Worm (Caenorhabditis elegans): ENCODE data around the gene hlh-30.

The hlh-30 gene

DNA sequence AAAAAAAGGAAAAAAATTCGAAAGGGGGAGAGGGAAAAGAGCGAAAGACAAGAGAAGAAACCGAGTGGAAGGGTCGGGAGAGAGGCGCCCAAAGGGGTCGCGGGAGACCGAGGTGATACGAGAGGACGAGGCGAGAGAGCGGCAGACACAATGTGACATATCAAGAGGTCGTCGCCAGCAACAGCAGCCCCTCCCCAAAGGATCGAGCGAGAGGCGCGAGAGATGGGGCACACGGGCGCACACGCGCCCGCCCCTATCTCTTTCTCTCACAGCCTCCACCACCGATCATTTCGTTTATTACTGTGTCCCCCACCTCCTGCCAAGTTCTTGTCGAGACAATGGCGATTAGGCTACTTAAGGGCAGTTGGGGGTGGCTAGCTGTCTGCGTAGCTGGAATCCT, 6.6 kb downstream of the hlh-30 start (continued):
- TF ChIP-seq unc-130 (tag; optimal IDR thresholded peaks at IDR 0.05) = peak; percentile 76
- TF ChIP-seq lin-39 (tag; optimal IDR thresholded peaks at IDR 0.05) = no peak
- TF ChIP-seq ceh-90 (tag; optimal IDR thresholded peaks at IDR 0.05) = no peak
- TF ChIP-seq lin-15B (tag; optimal IDR thresholded peaks at IDR 0.05) = no peak
- TF ChIP-seq lir-3 (tag; optimal IDR thresholded peaks at IDR 0.05; ENCODE audit: poor library complexity) = no peak
- no peak for TF ChIP-seq grh-1 (GFP tag; IDR thresholded peaks at IDR 0.05)
- TF ChIP-seq nhr-11 (tag; optimal IDR thresholded peaks at IDR 0.05) = no peak
- TF ChIP-seq lin-14 (GFP tag; optimal IDR thresholded peaks at IDR 0.05) = peak; percentile 91
- no peak for TF ChIP-seq hlh-4 (tag; optimal IDR thresholded peaks at IDR 0.05)
- no peak for TF ChIP-seq fos-1 (tag; optimal IDR thresholded peaks at IDR 0.05)
- TF ChIP-seq unc-98 (GFP tag; IDR thresholded peaks at IDR 0.05) = no peak
- peak; percentile 35 for TF ChIP-seq dsc-1 (tag; optimal IDR thresholded peaks at IDR 0.05)
- peak; percentile 64 for TF ChIP-seq blmp-1 (tag; optimal IDR thresholded peaks at IDR 0.05)
- no peak for TF ChIP-seq efl-3 (GFP tag; optimal IDR thresholded peaks at IDR 0.05)
- peak; percentile 59 for TF ChIP-seq ztf-4 (tag; optimal IDR thresholded peaks at IDR 0.05)
- TF ChIP-seq fkh-4 (tag; optimal IDR thresholded peaks at IDR 0.05; ENCODE audit: borderline replicate concordance) = no peak
- no peak for TF ChIP-seq egl-27 (tag; optimal IDR thresholded peaks at IDR 0.05)
- TF ChIP-seq ceh-88 (GFP tag; IDR thresholded peaks at IDR 0.05) = no peak; the same call in 1 of the 2 replicates
- TF ChIP-seq nhr-76 (tag; optimal IDR thresholded peaks at IDR 0.05) = no peak
- TF ChIP-seq snu-23 (GFP tag; optimal IDR thresholded peaks at IDR 0.05) = peak; percentile 84
- no peak for TF ChIP-seq nhr-84 (tag; optimal IDR thresholded peaks at IDR 0.05)
- no peak for TF ChIP-seq pqm-1 (tag; optimal IDR thresholded peaks at IDR 0.05)
- TF ChIP-seq efl-1 (optimal IDR thresholded peaks at IDR 0.05) = peak; percentile 51 to 60
- TF ChIP-seq efl-1 (GFP tag; optimal IDR thresholded peaks at IDR 0.05 in 1 of 2) = peak in 1 of 2 experiments; percentile 95
- no peak for TF ChIP-seq sup-37 (GFP tag; optimal IDR thresholded peaks at IDR 0.05)
- no peak for TF ChIP-seq pag-3 (tag; optimal IDR thresholded peaks at IDR 0.05; ENCODE audit: borderline replicate concordance, insufficient read depth)
- TF ChIP-seq aha-1 (tag; optimal IDR thresholded peaks at IDR 0.05) = no peak
- TF ChIP-seq mep-1 (tag; optimal IDR thresholded peaks at IDR 0.05) = peak; percentile 37
- no peak for TF ChIP-seq zag-1 (tag; optimal IDR thresholded peaks at IDR 0.05)
- TF ChIP-seq aly-2 (tag; optimal IDR thresholded peaks at IDR 0.05) = no peak
- TF ChIP-seq nhr-20 (tag; optimal IDR thresholded peaks at IDR 0.05) = peak; percentile 81
- TF ChIP-seq unc-30 (tag; optimal IDR thresholded peaks at IDR 0.05) = no peak

DNA sequence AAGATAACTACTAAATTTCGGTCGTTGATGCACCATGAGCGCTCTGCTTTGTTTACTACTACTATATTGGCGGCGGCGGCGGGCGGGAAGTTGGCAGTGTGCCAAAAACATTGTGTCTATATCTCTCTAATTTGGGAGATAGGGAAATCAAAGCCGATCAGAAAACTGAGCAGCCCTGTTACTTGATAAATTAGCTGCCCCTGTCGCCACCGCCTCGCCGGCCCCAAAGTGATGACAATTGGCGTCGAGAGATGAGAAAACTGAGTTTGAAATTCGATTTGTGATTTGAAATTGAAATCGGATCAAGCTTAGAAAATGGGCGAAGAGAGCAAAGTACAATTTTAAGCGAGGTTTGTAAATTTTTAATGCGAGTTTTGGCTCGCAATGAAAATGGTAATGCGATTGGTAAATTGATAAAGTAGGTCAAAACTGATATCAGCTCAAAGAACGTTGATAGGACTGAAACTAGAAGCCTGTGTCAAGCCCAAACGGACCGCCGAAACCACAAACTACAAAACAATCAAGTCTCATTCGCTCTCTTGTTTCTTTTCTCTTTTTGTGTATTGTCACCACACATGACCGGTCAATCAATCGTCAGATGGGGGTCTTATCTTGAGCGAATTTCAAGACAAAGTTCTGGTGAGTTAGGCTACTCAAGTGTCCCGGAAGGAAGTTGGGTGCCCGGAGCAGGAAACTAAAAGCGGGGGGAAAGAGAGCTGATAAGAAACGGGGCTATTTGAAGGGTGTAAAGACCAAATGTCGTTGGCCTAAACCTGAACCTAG, 7.5 kb downstream of the hlh-30 start:
- peak in 1 of 2 experiments; percentile 1 for TF ChIP-seq mdl-1 (tag; optimal IDR thresholded peaks at IDR 0.05)
- TF ChIP-seq lin-35 (GFP tag; optimal IDR thresholded peaks at IDR 0.05) = peak in 1 of 2 experiments; percentile 27
- no peak for TF ChIP-seq sptf-1 (tag; optimal IDR thresholded peaks at IDR 0.05)
- no peak for TF ChIP-seq lir-3 (tag; optimal IDR thresholded peaks at IDR 0.05; ENCODE audit: poor library complexity)
- peak; percentile 28 for TF ChIP-seq lin-14 (GFP tag; optimal IDR thresholded peaks at IDR 0.05)
- peak; percentile 68 for TF ChIP-seq rnt-1 (tag; optimal IDR thresholded peaks at IDR 0.05)
- no peak for TF ChIP-seq ztf-4 (tag; optimal IDR thresholded peaks at IDR 0.05)
- TF ChIP-seq efl-1 (optimal IDR thresholded peaks at IDR 0.05) = no peak
- peak in 1 of 2 experiments; percentile 11 for TF ChIP-seq efl-1 (GFP tag; optimal IDR thresholded peaks at IDR 0.05 in 1 of 2)
- TF ChIP-seq nhr-85 (tag) = peak; percentile 79
- TF ChIP-seq ets-5 (GFP tag; IDR thresholded peaks at IDR 0.05) = no peak
- TF ChIP-seq pag-3 (tag; optimal IDR thresholded peaks at IDR 0.05; ENCODE audit: borderline replicate concordance, insufficient read depth) = no peak
- TF ChIP-seq egl-27 (tag; optimal IDR thresholded peaks at IDR 0.05) = no peak
- TF ChIP-seq nhr-71 (tag; optimal IDR thresholded peaks at IDR 0.05) = peak; percentile 53
- TF ChIP-seq dpl-1 (GFP tag; optimal IDR thresholded peaks at IDR 0.05) = no peak
- peak; percentile 12 for TF ChIP-seq snu-23 (GFP tag; optimal IDR thresholded peaks at IDR 0.05)
- TF ChIP-seq elt-2 (tag; optimal IDR thresholded peaks at IDR 0.05) = peak; percentile 78
- peak; percentile 4 for TF ChIP-seq nhr-47 (tag; optimal IDR thresholded peaks at IDR 0.05)
- TF ChIP-seq unc-86 (tag; optimal IDR thresholded peaks at IDR 0.05) = no peak
- TF ChIP-seq snpc-4 (tag; optimal IDR thresholded peaks at IDR 0.05) = no peak

All from whole organism, L1 larva.